Fruit fly (Drosophila melanogaster) whole organism, embryonic: Measurements from ENCODE around the gene CG14367.

ENCODE experiments used
- CG10274 ChIP-seq: fragments of 200-800 bp; sonication (Bioruptor generic); optimal IDR thresholded peaks from 3 replicates; lab custom pipeline; 2017; ENCODE audit warnings: missing biosample characterization, mild to moderate bottlenecking, missing genetic modification characterization
- CG10321 ChIP-seq: fragments of 200-800 bp; sonication (Bioruptor generic); IDR thresholded peaks from 2 replicates; pipeline ENCODE4 v1.3.6; 2022; ENCODE audit warnings: missing biosample characterization, missing genetic modification characterization
- CG10462 ChIP-seq: fragments of 200-800 bp; sonication (Bioruptor generic); optimal IDR thresholded peaks from 2 replicates; lab custom pipeline; 2016; ENCODE audit warnings: missing biosample characterization, missing genetic modification characterization
- CG11247 ChIP-seq: fragments of 200-800 bp; sonication (Bioruptor generic); IDR thresholded peaks from 2 replicates; pipeline ENCODE4 v1.3.6; 2022; ENCODE audit warnings: missing biosample characterization, missing genetic modification characterization
- CG12071 ChIP-seq: fragments of 200-800 bp; sonication (Bioruptor generic); optimal IDR thresholded peaks from 3 replicates; lab custom pipeline; 2018; ENCODE audit warnings: missing biosample characterization, mild to moderate bottlenecking, missing genetic modification characterization
- CG13894 ChIP-seq: fragments of 200-800 bp; sonication (Bioruptor generic); optimal IDR thresholded peaks from 3 replicates; lab custom pipeline; 2018; ENCODE audit warnings: missing biosample characterization, mild to moderate bottlenecking, missing genetic modification characterization, moderate library complexity
- CG1529 ChIP-seq: fragments of 200-800 bp; sonication (Bioruptor generic); optimal IDR thresholded peaks from 3 replicates; lab custom pipeline; 2018; ENCODE audit warnings: missing biosample characterization, missing genetic modification characterization
- CG15514 ChIP-seq: fragments of 200-800 bp; sonication (Bioruptor generic); optimal IDR thresholded peaks from 3 replicates; lab custom pipeline; 2017; ENCODE audit warnings: missing biosample characterization, missing genetic modification characterization, mild to moderate bottlenecking, moderate library complexity, missing genetic modification reagents
- CG1602 ChIP-seq: fragments of 200-800 bp; sonication (Bioruptor generic); optimal IDR thresholded peaks from 3 replicates; lab custom pipeline; 2016; ENCODE audit warnings: missing biosample characterization, missing genetic modification characterization
- CG1647 ChIP-seq: fragments of 200-800 bp; sonication (Bioruptor generic); optimal IDR thresholded peaks from 3 replicates; lab custom pipeline; 2016; ENCODE audit warnings: missing biosample characterization, missing genetic modification characterization
- CG17186 ChIP-seq: fragments of 200-800 bp; sonication (Bioruptor generic); optimal IDR thresholded peaks from 3 replicates; lab custom pipeline; 2017; ENCODE audit warnings: missing biosample characterization, missing genetic modification reagents, missing genetic modification characterization
- CG17328 ChIP-seq: fragments of 200-800 bp; sonication (Bioruptor generic); IDR thresholded peaks from 2 replicates; pipeline ENCODE4 v1.3.6; 2022; ENCODE audit warnings: missing biosample characterization, missing genetic modification characterization
- CG17361 ChIP-seq: fragments of 200-800 bp; sonication (Bioruptor generic); IDR thresholded peaks from 3 replicates; pipeline ENCODE4 v1.3.6; 2022; ENCODE audit warnings: missing biosample characterization, missing genetic modification characterization
- CG18476 ChIP-seq: fragments of 200-800 bp; sonication (Bioruptor generic); optimal IDR thresholded peaks from 2 replicates; lab custom pipeline; 2016; ENCODE audit warnings: missing biosample characterization, mild to moderate bottlenecking, missing genetic modification characterization
- CG18764 ChIP-seq: fragments of 200-800 bp; sonication (Bioruptor generic); optimal IDR thresholded peaks from 3 replicates; lab custom pipeline; 2016; ENCODE audit warnings: missing biosample characterization, missing genetic modification characterization
- CG32532 ChIP-seq: fragments of 200-800 bp; sonication (Bioruptor generic); IDR thresholded peaks from 2 replicates; pipeline ENCODE4 v1.3.6; 2022; ENCODE audit warnings: missing biosample characterization, missing genetic modification characterization
- CG5245 ChIP-seq: fragments of 200-800 bp; sonication (Bioruptor generic); optimal IDR thresholded peaks from 3 replicates; lab custom pipeline; 2016; ENCODE audit warnings: missing biosample characterization, missing genetic modification characterization
- CG5953 ChIP-seq: fragments of 200-800 bp; sonication (Bioruptor generic); IDR thresholded peaks from 2 replicates; pipeline ENCODE4 v1.3.6; 2022; ENCODE audit warnings: missing biosample characterization, missing genetic modification characterization
- CG6683 ChIP-seq: fragments of 200-800 bp; sonication (Bioruptor generic); optimal IDR thresholded peaks from 2 replicates; lab custom pipeline; 2017; ENCODE audit warnings: missing biosample characterization, mild to moderate bottlenecking, missing genetic modification characterization, missing genetic modification reagents
- CG7786 ChIP-seq: fragments of 200-800 bp; sonication (Bioruptor generic); optimal IDR thresholded peaks from 2 replicates; lab custom pipeline; 2016; ENCODE audit warnings: missing biosample characterization, missing genetic modification characterization
- CG8290 ChIP-seq, 3 experiments: fragments of 200-800 bp; sonication (Bioruptor generic); optimal IDR thresholded peaks; 2 replicates each; lab custom pipeline; 2016 to 2019; ENCODE audit warnings: missing biosample characterization in 3 of 3, missing genetic modification characterization in 3 of 3, mild to moderate bottlenecking in 2 of 3, moderate library complexity in 1 of 3
- Dfd ChIP-seq, 2 experiments: fragments of >200 bp; optimal IDR thresholded peaks; 2 replicates each; lab custom pipeline; 2017; ENCODE audit warnings: missing biosample characterization in 2 of 2, missing genetic modification characterization in 2 of 2
- E2f1 ChIP-seq: fragments of 200-800 bp; sonication (Bioruptor generic); IDR thresholded peaks from 2 replicates; pipeline ENCODE4 v1.3.6; 2022; ENCODE audit warnings: missing biosample characterization, missing genetic modification characterization
- Elba2 ChIP-seq: fragments of 200-800 bp; sonication (Bioruptor generic); optimal IDR thresholded peaks from 3 replicates; lab custom pipeline; 2016; ENCODE audit warnings: missing biosample characterization, missing genetic modification characterization
- Fer2 ChIP-seq: fragments of 200-800 bp; sonication (Bioruptor generic); optimal IDR thresholded peaks from 2 replicates; lab custom pipeline; 2018; ENCODE audit warnings: missing biosample characterization, mild to moderate bottlenecking, missing genetic modification characterization, moderate library complexity
- HLH3B ChIP-seq: fragments of 200-800 bp; sonication (Bioruptor generic); IDR thresholded peaks from 2 replicates; pipeline ENCODE4 v1.3.6; 2022; ENCODE audit warnings: missing biosample characterization, missing genetic modification characterization
- Hr78 ChIP-seq, 2 experiments: fragments of 200-800 bp in 1 of 2; fragments of >200 bp in 1 of 2; sonication (Bioruptor generic) in 1 of 2; optimal IDR thresholded peaks; 2 replicates each; lab custom pipeline; 2017 to 2019; ENCODE audit warnings: missing biosample characterization in 2 of 2, missing genetic modification characterization in 2 of 2, mild to moderate bottlenecking in 1 of 2, moderate library complexity in 1 of 2
- Lpt ChIP-seq: fragments of >200 bp; optimal IDR thresholded peaks from 2 replicates; lab custom pipeline; 2018; ENCODE audit warnings: missing biosample characterization, missing genetic modification characterization
- Max ChIP-seq: fragments of 200-800 bp; sonication (Bioruptor generic); optimal IDR thresholded peaks from 2 replicates; lab custom pipeline; 2016; ENCODE audit warnings: missing biosample characterization, mild to moderate bottlenecking, missing genetic modification characterization
- Meics ChIP-seq: fragments of 200-800 bp; sonication (Bioruptor generic); optimal IDR thresholded peaks from 2 replicates; lab custom pipeline; 2017; ENCODE audit warnings: missing biosample characterization, mild to moderate bottlenecking, missing genetic modification characterization
- PHDP ChIP-seq: fragments of 200-800 bp; sonication (Bioruptor generic); optimal IDR thresholded peaks from 3 replicates; lab custom pipeline; 2018; ENCODE audit warnings: missing biosample characterization, mild to moderate bottlenecking, missing genetic modification characterization, moderate library complexity
- Six4 ChIP-seq: fragments of 200-800 bp; sonication (Bioruptor generic); optimal IDR thresholded peaks from 2 replicates; lab custom pipeline; 2016; ENCODE audit warnings: missing biosample characterization, missing genetic modification characterization
- YL-1 ChIP-seq: fragments of 200-800 bp; sonication (Bioruptor generic); optimal IDR thresholded peaks from 3 replicates; lab custom pipeline; 2017; ENCODE audit warnings: missing biosample characterization, mild to moderate bottlenecking, missing genetic modification characterization
- ab ChIP-seq: fragments of 200-800 bp; sonication (Bioruptor generic); optimal IDR thresholded peaks from 2 replicates; lab custom pipeline; 2016; ENCODE audit warnings: missing biosample characterization, missing genetic modification characterization
- al ChIP-seq: fragments of 200-800 bp; sonication (Bioruptor generic); IDR thresholded peaks from 2 replicates; pipeline ENCODE4 v1.3.6; 2022; ENCODE audit warnings: missing biosample characterization, missing genetic modification characterization
- ash1 ChIP-seq: fragments of 200-800 bp; sonication (Bioruptor generic); optimal IDR thresholded peaks from 2 replicates; lab custom pipeline; 2018; ENCODE audit warnings: missing biosample characterization, mild to moderate bottlenecking, missing genetic modification characterization
- bcd ChIP-seq: fragments of 200-800 bp; sonication (Bioruptor generic); optimal IDR thresholded peaks from 2 replicates; lab custom pipeline; 2017; ENCODE audit warnings: missing biosample characterization, mild to moderate bottlenecking, missing genetic modification characterization
- cad ChIP-seq: fragments of >200 bp; optimal IDR thresholded peaks from 2 replicates; lab custom pipeline; 2017; ENCODE audit warnings: missing biosample characterization, missing genetic modification characterization
- cato ChIP-seq: fragments of 200-800 bp; sonication (Bioruptor generic); optimal IDR thresholded peaks from 2 replicates; lab custom pipeline; 2016; ENCODE audit warnings: missing biosample characterization, missing genetic modification characterization, borderline replicate concordance
- crc ChIP-seq: fragments of 200-800 bp; sonication (Bioruptor generic); optimal IDR thresholded peaks from 2 replicates; lab custom pipeline; 2016; ENCODE audit warnings: missing biosample characterization, missing genetic modification characterization
- ewg ChIP-seq: fragments of 200-800 bp; sonication (Bioruptor generic); optimal IDR thresholded peaks from 3 replicates; lab custom pipeline; 2017; ENCODE audit warnings: mild to moderate bottlenecking, missing biosample characterization, missing genetic modification reagents, missing genetic modification characterization
- fd3F ChIP-seq: fragments of 200-800 bp; sonication (Bioruptor generic); optimal IDR thresholded peaks from 2 replicates; lab custom pipeline; 2018; ENCODE audit warnings: missing biosample characterization, mild to moderate bottlenecking, missing genetic modification characterization, moderate library complexity
- pan ChIP-seq, 4 experiments: fragments of >200 bp in 3 of 4; fragments of 200-800 bp in 1 of 4; sonication (Bioruptor generic) in 1 of 4; optimal IDR thresholded peaks in 3 of 4; IDR thresholded peaks in 1 of 4; 2 replicates each; pipeline versions ENCODE4 v1.3.6 to Lab custom; 2017 to 2022; ENCODE audit warnings: missing biosample characterization in 2 of 4, missing genetic modification characterization in 2 of 4, mixed read lengths in 1 of 4
- ssp ChIP-seq: fragments of 200-800 bp; sonication (Bioruptor generic); IDR thresholded peaks from 2 replicates; pipeline ENCODE4 v1.3.6; 2022; ENCODE audit warnings: missing biosample characterization, missing genetic modification characterization
- tna ChIP-seq: fragments of 200-800 bp; sonication (Bioruptor generic); IDR thresholded peaks from 2 replicates; pipeline ENCODE4 v1.3.6; 2022; ENCODE audit warnings: missing biosample characterization, missing genetic modification characterization; ENCODE audit not compliant: partially characterized antibody
- trh ChIP-seq: fragments of 200-800 bp; sonication (Bioruptor generic); optimal IDR thresholded peaks from 2 replicates; lab custom pipeline; 2016; ENCODE audit warnings: missing biosample characterization, missing genetic modification characterization
- unc-4 ChIP-seq: fragments of 200-800 bp; sonication (Bioruptor generic); IDR thresholded peaks from 2 replicates; pipeline ENCODE4 v1.3.6; 2022; ENCODE audit warnings: missing biosample characterization, missing genetic modification characterization; ENCODE audit not compliant: partially characterized antibody
- unpg ChIP-seq: fragments of 200-800 bp; sonication (Bioruptor generic); optimal IDR thresholded peaks from 3 replicates; lab custom pipeline; 2018; ENCODE audit warnings: missing biosample characterization, mild to moderate bottlenecking, missing genetic modification characterization, moderate library complexity
- zen ChIP-seq: fragments of 200-800 bp; sonication (Bioruptor generic); optimal IDR thresholded peaks from 3 replicates; lab custom pipeline; 2018; ENCODE audit warnings: missing biosample characterization, mild to moderate bottlenecking, missing genetic modification characterization, moderate library complexity

CG14367 gene

dm6 chr3R:13715012-13715673, 21.3 kb downstream of the CG14367 start, which contains the start of gene kmr (continued):
- TF ChIP-seq Dfd (GFP tag; optimal IDR thresholded peaks at IDR 0.05; lab: Kevin White, UChicago): no peak
- TF ChIP-seq CG10274 (GFP tag; lab: Kevin White, UChicago): no peak
- TF ChIP-seq zen (tag; lab: Kevin White, UChicago): no peak
- no peak for TF ChIP-seq CG6683 (GFP tag; lab: Kevin White, UChicago)
- no peak for TF ChIP-seq CG17186
- peak; percentile 41; the same call in 1 of the 2 replicates for TF ChIP-seq HLH3B
- TF ChIP-seq PHDP (tag; lab: Kevin White, UChicago): peak; percentile 41
- TF ChIP-seq Hr78 (GFP tag; optimal IDR thresholded peaks at IDR 0.05; lab: Kevin White, UChicago): no peak
- no peak for TF ChIP-seq CG1529 (GFP tag; lab: Kevin White, UChicago)
- peak; percentile 27 for TF ChIP-seq Meics
- TF ChIP-seq CG15514 (GFP tag; lab: Kevin White, UChicago): peak; percentile 47
- TF ChIP-seq Lpt (GFP tag; lab: Kevin White, UChicago): no peak
- no peak for TF ChIP-seq CG7786 (GFP tag; lab: Kevin White, UChicago)
- TF ChIP-seq CG10462 (GFP tag; lab: Kevin White, UChicago): no peak
- TF ChIP-seq E2f1: no peak
- TF ChIP-seq CG5953 (GFP tag; lab: Robert Waterston, UW): peak; percentile 53
- TF ChIP-seq ash1 (GFP tag; lab: Kevin White, UChicago): no peak
- no peak for TF ChIP-seq CG18764 (GFP tag; lab: Kevin White, UChicago)
- no peak for TF ChIP-seq CG1602 (GFP tag; lab: Kevin White, UChicago)
- peak; percentile 62 for TF ChIP-seq CG13894
- TF ChIP-seq CG11247: no peak
- TF ChIP-seq unc-4 (GFP tag; lab: Robert Waterston, UW): 0 out of 2 replicates have a peak, but pooled peaks have one; percentile 43
- no peak for TF ChIP-seq Fer2 (tag; lab: Kevin White, UChicago)
- no peak for TF ChIP-seq tna (GFP tag; lab: Robert Waterston, UW)
- TF ChIP-seq CG8290 (GFP tag; optimal IDR thresholded peaks at IDR 0.05; lab: Kevin White, UChicago): no peak
- peak in 1 of 2 experiments; percentile 43 for TF ChIP-seq CG8290 (tag; optimal IDR thresholded peaks at IDR 0.05; lab: Kevin White, UChicago)
- no peak for TF ChIP-seq al (GFP tag; lab: Robert Waterston, UW)
- no peak for TF ChIP-seq Six4 (GFP tag; lab: Kevin White, UChicago)
- peak; percentile 24 for TF ChIP-seq CG18476 (GFP tag; lab: Kevin White, UChicago)
- no peak for TF ChIP-seq ab (GFP tag; lab: Kevin White, UChicago)
- TF ChIP-seq bcd: no peak
- TF ChIP-seq crc (GFP tag; lab: Kevin White, UChicago): no peak
- no peak for TF ChIP-seq trh (GFP tag; lab: Kevin White, UChicago)
- TF ChIP-seq cad: peak; percentile 87
- TF ChIP-seq Elba2 (GFP tag; lab: Kevin White, UChicago): no peak
- no peak for TF ChIP-seq ewg (GFP tag; lab: Kevin White, UChicago)
- peak; percentile 48 for TF ChIP-seq CG17328 (GFP tag; lab: Robert Waterston, UW)
- TF ChIP-seq CG12071: peak; percentile 64
- no peak for TF ChIP-seq CG10321 (GFP tag; lab: Robert Waterston, UW)
- no peak for TF ChIP-seq ssp (GFP tag; lab: Robert Waterston, UW)
- TF ChIP-seq fd3F (GFP tag; lab: Kevin White, UChicago): no peak
- TF ChIP-seq pan (optimal IDR thresholded peaks at IDR 0.05; lab: Kevin White, UChicago): no peak
- peak in 1 of 2 experiments; percentile 49 for TF ChIP-seq pan (GFP tag; optimal IDR thresholded peaks at IDR 0.05 in 1 of 2, IDR thresholded peaks at IDR 0.05 in 1 of 2)
- TF ChIP-seq YL-1 (GFP tag; lab: Kevin White, UChicago): no peak
- no peak for TF ChIP-seq CG5245 (GFP tag; lab: Kevin White, UChicago)
- TF ChIP-seq CG17361: no peak
- TF ChIP-seq CG32532 (GFP tag; lab: Robert Waterston, UW): no peak
- TF ChIP-seq unpg (GFP tag; lab: Kevin White, UChicago): peak; percentile 54
- TF ChIP-seq CG1647: no peak
- TF ChIP-seq Max: peak; percentile 54
- no peak for TF ChIP-seq cato
